Fruit fly (Drosophila melanogaster) whole organism, embryonic: ENCODE results near the gene Nf-YC.
A peak's percentile ranks its signal among the peaks of the same experiment; 100 is the strongest.

Experiments
- Adf1 ChIP-seq: fragments of 200-800 bp; sonication (Bioruptor generic); IDR thresholded peaks from 2 replicates; pipeline ENCODE4 v1.3.6; 2022; ENCODE audit warnings: missing biosample characterization, missing genetic modification characterization
- BtbVII ChIP-seq: fragments of 200-800 bp; sonication (Bioruptor generic); optimal IDR thresholded peaks from 3 replicates; lab custom pipeline; 2017; ENCODE audit warnings: missing biosample characterization, mild to moderate bottlenecking, missing genetic modification characterization
- C15 ChIP-seq: fragments of 200-800 bp; sonication (Bioruptor generic); IDR thresholded peaks from 3 replicates; pipeline ENCODE4 v1.3.6; 2022; ENCODE audit warnings: missing biosample characterization, missing genetic modification characterization
- CG10209 ChIP-seq: fragments of 200-800 bp; sonication (Bioruptor generic); optimal IDR thresholded peaks from 3 replicates; lab custom pipeline; 2017; ENCODE audit warnings: missing biosample characterization, mild to moderate bottlenecking, missing genetic modification characterization, missing genetic modification reagents
- CG10267 ChIP-seq: fragments of 200-800 bp; sonication (Bioruptor generic); optimal IDR thresholded peaks from 2 replicates; lab custom pipeline; 2018; ENCODE audit warnings: missing biosample characterization, mild to moderate bottlenecking, missing genetic modification characterization, moderate library complexity
- CG11504 ChIP-seq: fragments of 200-800 bp; sonication (Bioruptor generic); optimal IDR thresholded peaks from 3 replicates; lab custom pipeline; 2019; ENCODE audit warnings: missing biosample characterization, mild to moderate bottlenecking, missing genetic modification characterization, moderate library complexity
- CG12744 ChIP-seq: fragments of 200-800 bp; sonication (Bioruptor generic); optimal IDR thresholded peaks from 2 replicates; lab custom pipeline; 2016; ENCODE audit warnings: missing biosample characterization, missing genetic modification characterization
- CG13894 ChIP-seq: fragments of 200-800 bp; sonication (Bioruptor generic); optimal IDR thresholded peaks from 3 replicates; lab custom pipeline; 2018; ENCODE audit warnings: missing biosample characterization, mild to moderate bottlenecking, missing genetic modification characterization, moderate library complexity
- CG1602 ChIP-seq: fragments of 200-800 bp; sonication (Bioruptor generic); optimal IDR thresholded peaks from 3 replicates; lab custom pipeline; 2016; ENCODE audit warnings: missing biosample characterization, missing genetic modification characterization
- CG17361 ChIP-seq: fragments of 200-800 bp; sonication (Bioruptor generic); IDR thresholded peaks from 3 replicates; pipeline ENCODE4 v1.3.6; 2022; ENCODE audit warnings: missing biosample characterization, missing genetic modification characterization
- CG17802 ChIP-seq: fragments of 200-800 bp; sonication (Bioruptor generic); optimal IDR thresholded peaks from 2 replicates; lab custom pipeline; 2018; ENCODE audit warnings: missing biosample characterization, mild to moderate bottlenecking, missing genetic modification characterization, moderate library complexity
- CG18011 ChIP-seq: fragments of 200-800 bp; sonication (Bioruptor generic); optimal IDR thresholded peaks from 2 replicates; lab custom pipeline; 2017; ENCODE audit warnings: missing biosample characterization, missing genetic modification characterization, mild to moderate bottlenecking, moderate library complexity, missing genotype
- CG2199 ChIP-seq: fragments of 200-800 bp; sonication (Bioruptor generic); IDR thresholded peaks from 3 replicates; pipeline ENCODE4 v1.3.6; 2022; ENCODE audit warnings: missing biosample characterization, missing genetic modification characterization
- CG33213 ChIP-seq: fragments of 200-800 bp; sonication (Bioruptor generic); optimal IDR thresholded peaks from 3 replicates; lab custom pipeline; 2016; ENCODE audit warnings: missing biosample characterization, missing genetic modification characterization
- CG4328 ChIP-seq: fragments of 200-800 bp; sonication (Bioruptor generic); optimal IDR thresholded peaks from 3 replicates; lab custom pipeline; 2017; ENCODE audit warnings: missing biosample characterization, missing genetic modification reagents, missing genetic modification characterization
- CG5953 ChIP-seq: fragments of 200-800 bp; sonication (Bioruptor generic); IDR thresholded peaks from 2 replicates; pipeline ENCODE4 v1.3.6; 2022; ENCODE audit warnings: missing biosample characterization, missing genetic modification characterization
- CG6854 ChIP-seq: fragments of 200-800 bp; sonication (Bioruptor generic); optimal IDR thresholded peaks from 3 replicates; lab custom pipeline; 2017; ENCODE audit warnings: missing biosample characterization, mild to moderate bottlenecking, missing genetic modification characterization
- CG7372 ChIP-seq: fragments of 200-800 bp; sonication (Bioruptor generic); IDR thresholded peaks from 2 replicates; pipeline ENCODE4 v1.3.6; 2022; ENCODE audit warnings: missing biosample characterization, missing genetic modification characterization
- CG7556 ChIP-seq: fragments of 200-800 bp; sonication (Bioruptor generic); optimal IDR thresholded peaks from 2 replicates; lab custom pipeline; 2017; ENCODE audit warnings: missing biosample characterization, mild to moderate bottlenecking, missing genetic modification characterization
- CG7839 ChIP-seq: fragments of 200-800 bp; sonication (Bioruptor generic); optimal IDR thresholded peaks from 3 replicates; lab custom pipeline; 2018; ENCODE audit warnings: missing biosample characterization, mild to moderate bottlenecking, missing genetic modification characterization, moderate library complexity
- CG8281 ChIP-seq: fragments of 200-800 bp; sonication (Bioruptor generic); optimal IDR thresholded peaks from 2 replicates; lab custom pipeline; 2018; ENCODE audit warnings: missing biosample characterization, mild to moderate bottlenecking, missing genetic modification characterization, moderate library complexity
- CG8388 ChIP-seq: fragments of 200-800 bp; sonication (Bioruptor generic); optimal IDR thresholded peaks from 2 replicates; lab custom pipeline; 2019; ENCODE audit warnings: missing biosample characterization, mild to moderate bottlenecking, missing genetic modification characterization, moderate library complexity
- CG9727 ChIP-seq: fragments of 200-800 bp; sonication (Bioruptor generic); optimal IDR thresholded peaks from 3 replicates; lab custom pipeline; 2017; ENCODE audit warnings: missing biosample characterization, mild to moderate bottlenecking, missing genetic modification characterization
- Dll ChIP-seq: fragments of 200-800 bp; sonication (Bioruptor generic); IDR thresholded peaks from 4 replicates; pipeline ENCODE4 v1.3.6; 2022; ENCODE audit warnings: missing biosample characterization, missing genetic modification characterization; ENCODE audit not compliant: partially characterized antibody
- Doc3 ChIP-seq: fragments of 200-800 bp; sonication (Bioruptor generic); IDR thresholded peaks from 3 replicates; pipeline ENCODE4 v1.3.6; 2022; ENCODE audit warnings: missing biosample characterization, missing genetic modification characterization; ENCODE audit not compliant: partially characterized antibody
- Hr39 ChIP-seq: fragments of >200 bp; optimal IDR thresholded peaks from 2 replicates; lab custom pipeline; 2017
- NFAT ChIP-seq: fragments of 200-800 bp; sonication (Bioruptor generic); IDR thresholded peaks from 2 replicates; pipeline ENCODE4 v1.3.6; 2022; ENCODE audit warnings: missing biosample characterization, missing genetic modification characterization
- Nf-YC ChIP-seq: fragments of 200-800 bp; optimal IDR thresholded peaks from 3 replicates; lab custom pipeline; 2019; ENCODE audit warnings: missing biosample characterization, mild to moderate bottlenecking, missing genetic modification characterization, moderate library complexity
- Opbp ChIP-seq: fragments of 200-800 bp; sonication (Bioruptor generic); IDR thresholded peaks from 3 replicates; pipeline ENCODE4 v1.3.6; 2022; ENCODE audit warnings: missing biosample characterization, missing genetic modification characterization; ENCODE audit not compliant: partially characterized antibody
- Poxn ChIP-seq: fragments of 200-800 bp; sonication (Bioruptor generic); IDR thresholded peaks from 2 replicates; pipeline ENCODE4 v1.3.6; 2022; ENCODE audit warnings: missing biosample characterization, missing genetic modification characterization
- Vsx1 ChIP-seq: fragments of 200-800 bp; sonication (Bioruptor generic); optimal IDR thresholded peaks from 2 replicates; lab custom pipeline; 2017; ENCODE audit warnings: missing biosample characterization, mild to moderate bottlenecking, missing genetic modification characterization, missing genetic modification reagents
- ara ChIP-seq: fragments of 200-800 bp; sonication (Bioruptor generic); IDR thresholded peaks from 2 replicates; pipeline ENCODE4 v1.3.6; 2022; ENCODE audit warnings: missing biosample characterization, missing genetic modification characterization
- cad ChIP-seq: fragments of >200 bp; optimal IDR thresholded peaks from 2 replicates; lab custom pipeline; 2017; ENCODE audit warnings: missing biosample characterization, missing genetic modification characterization
- da ChIP-seq: fragments of 200-800 bp; sonication (Bioruptor generic); optimal IDR thresholded peaks from 2 replicates; lab custom pipeline; 2016; ENCODE audit warnings: missing biosample characterization, missing genetic modification characterization
- gem ChIP-seq: fragments of 200-800 bp; sonication (Bioruptor generic); optimal IDR thresholded peaks from 2 replicates; lab custom pipeline; 2019; ENCODE audit warnings: missing biosample characterization, mild to moderate bottlenecking, missing genetic modification characterization, moderate library complexity
- ham ChIP-seq: fragments of 200-800 bp; sonication (Bioruptor generic); IDR thresholded peaks from 2 replicates; pipeline ENCODE4 v1.3.6; 2022; ENCODE audit warnings: missing biosample characterization, missing genetic modification characterization
- her ChIP-seq: fragments of 200-800 bp; sonication (Bioruptor generic); optimal IDR thresholded peaks from 2 replicates; lab custom pipeline; 2016; ENCODE audit warnings: missing biosample characterization, missing genetic modification characterization
- hkb ChIP-seq, 2 experiments: fragments of 200-800 bp in 1 of 2; fragments of >200 bp in 1 of 2; sonication (Bioruptor generic) in 1 of 2; IDR thresholded peaks in 1 of 2; optimal IDR thresholded peaks in 1 of 2; 2 replicates each; pipeline versions ENCODE4 v1.3.6 to Lab custom; 2017 to 2022; ENCODE audit warnings: missing biosample characterization in 1 of 2, missing genetic modification characterization in 1 of 2
- insv ChIP-seq, 2 experiments: fragments of 200-800 bp; sonication (Bioruptor generic); optimal IDR thresholded peaks; 3 replicates each; lab custom pipeline; 2016 to 2018; ENCODE audit warnings: missing biosample characterization in 2 of 2, missing genetic modification characterization in 2 of 2
- luna ChIP-seq: fragments of 200-800 bp; sonication (Bioruptor generic); optimal IDR thresholded peaks from 2 replicates; lab custom pipeline; 2016; ENCODE audit warnings: missing biosample characterization, missing genetic modification characterization
- odd ChIP-seq: fragments of 200-800 bp; sonication (Bioruptor generic); optimal IDR thresholded peaks from 2 replicates; lab custom pipeline; 2017; ENCODE audit warnings: missing biosample characterization, mild to moderate bottlenecking, missing genetic modification characterization
- prd ChIP-seq, 3 experiments: fragments of >200 bp in 2 of 3; fragments of 200-800 bp in 1 of 3; sonication (Bioruptor generic) in 1 of 3; optimal IDR thresholded peaks in 2 of 3; IDR thresholded peaks in 1 of 3; 2 replicates in 2 of 3; 3 replicates in 1 of 3; pipeline versions ENCODE4 v1.3.6 to Lab custom; 2017 to 2022; ENCODE audit warnings: missing biosample characterization in 1 of 3, missing genetic modification characterization in 1 of 3
- psq ChIP-seq: fragments of 200-800 bp; sonication (Bioruptor generic); optimal IDR thresholded peaks from 2 replicates; lab custom pipeline; 2017; ENCODE audit warnings: missing biosample characterization, missing genetic modification characterization
- ro ChIP-seq: fragments of 200-800 bp; sonication (Bioruptor generic); IDR thresholded peaks from 2 replicates; pipeline ENCODE4 v1.3.6; 2022; ENCODE audit warnings: missing biosample characterization, missing genetic modification characterization
- sens ChIP-seq: fragments of 200-800 bp; sonication (Bioruptor generic); peaks from one replicate; lab custom pipeline; 2016; ENCODE audit warnings: missing biosample characterization, missing genetic modification characterization
- sob ChIP-seq: fragments of 200-800 bp; sonication (Bioruptor generic); IDR thresholded peaks from 2 replicates; pipeline ENCODE4 v1.3.6; 2022; ENCODE audit warnings: missing biosample characterization, missing genetic modification characterization
- ssp ChIP-seq: fragments of 200-800 bp; sonication (Bioruptor generic); IDR thresholded peaks from 2 replicates; pipeline ENCODE4 v1.3.6; 2022; ENCODE audit warnings: missing biosample characterization, missing genetic modification characterization
- wek ChIP-seq: fragments of 200-800 bp; sonication (Bioruptor generic); optimal IDR thresholded peaks from 3 replicates; lab custom pipeline; 2018; ENCODE audit warnings: missing biosample characterization, mild to moderate bottlenecking, missing genetic modification characterization, moderate library complexity
- wor ChIP-seq: fragments of 200-800 bp; sonication (Bioruptor generic); IDR thresholded peaks from 2 replicates; pipeline ENCODE4 v1.3.6; 2022; ENCODE audit warnings: missing biosample characterization, missing genetic modification characterization

Gene Nf-YC

dm6 chrX:6861523-6862077 lies 40.9 kb upstream of the Nf-YC start (continued):
- TF ChIP-seq Opbp (GFP tag; lab: Robert Waterston, UW) (peak; percentile 47; the same call in 1 of the 3 replicates), CG7556 (GFP tag; lab: Kevin White, UChicago) (peak; percentile 17), ro (GFP tag; lab: Robert Waterston, UW) (no peak), ham (GFP tag; lab: Robert Waterston, UW) (no peak), CG12744 (peak; percentile 8), CG8388 (GFP tag; lab: Kevin White, UChicago) (no peak), insv (GFP tag; optimal IDR thresholded peaks at IDR 0.05; lab: Kevin White, UChicago) (no peak), CG13894 (tag; lab: Kevin White, UChicago) (peak; percentile 93), cad (no peak), CG7839 (peak; percentile 69), CG5953 (GFP tag; lab: Robert Waterston, UW) (no peak), Hr39 (lab: Kevin White, UChicago) (no peak), CG18011 (GFP tag; lab: Kevin White, UChicago) (no peak), CG10267 (peak; percentile 10), her (GFP tag; lab: Kevin White, UChicago) (peak; percentile 22), NFAT (GFP tag; lab: Robert Waterston, UW) (peak; percentile 59; the same call in 1 of the 2 replicates), CG6854 (GFP tag; lab: Kevin White, UChicago) (peak; percentile 52), CG10209 (GFP tag; lab: Kevin White, UChicago) (peak; percentile 54), da (GFP tag; lab: Kevin White, UChicago) (no peak), C15 (GFP tag; lab: Robert Waterston, UW) (no peak), CG1602 (GFP tag; lab: Kevin White, UChicago) (no peak), CG17802 (tag; lab: Kevin White, UChicago) (no peak), psq (peak; percentile 79), wor (GFP tag; lab: Robert Waterston, UW) (no peak), Doc3 (no peak), CG11504 (peak; percentile 65), ara (GFP tag; lab: Robert Waterston, UW) (0 out of 2 replicates have a peak, but pooled peaks have one; percentile 7), Adf1 (GFP tag; lab: Robert Waterston, UW) (peak; percentile 89), BtbVII (GFP tag; lab: Kevin White, UChicago) (peak; percentile 18), CG8281 (tag; lab: Kevin White, UChicago) (peak; percentile 12), gem (peak; percentile 72), Nf-YC (tag; lab: Kevin White, UChicago) (peak; percentile 66), luna (GFP tag; lab: Kevin White, UChicago) (no peak), wek (GFP tag; lab: Kevin White, UChicago) (no peak), Dll (GFP tag; lab: Robert Waterston, UW) (0 out of 4 replicates have a peak, but pooled peaks have one; percentile 17), CG7372 (GFP tag; lab: Robert Waterston, UW) (peak; percentile 62), CG2199 (GFP tag; lab: Robert Waterston, UW) (peak; percentile 88), odd (GFP tag; lab: Kevin White, UChicago) (no peak), Vsx1 (no peak), CG4328 (GFP tag; lab: Kevin White, UChicago) (peak; percentile 28), CG17361 (GFP tag; lab: Robert Waterston, UW) (peak; percentile 50; the same call in 1 of the 3 replicates), sob (GFP tag; lab: Robert Waterston, UW) (peak; percentile 66), CG9727 (GFP tag; lab: Kevin White, UChicago) (peak; percentile 18), ssp (GFP tag; lab: Robert Waterston, UW) (0 out of 2 replicates have a peak, but pooled peaks have one; percentile 36), prd (optimal IDR thresholded peaks at IDR 0.05; lab: Kevin White, UChicago) (no peak), prd (GFP tag; IDR thresholded peaks at IDR 0.05; lab: Robert Waterston, UW) (peak; percentile 74), CG33213 (GFP tag; lab: Kevin White, UChicago) (no peak), sens (GFP tag; lab: Kevin White, UChicago) (peak; percentile 84), Poxn (no peak), hkb (optimal IDR thresholded peaks at IDR 0.05; lab: Kevin White, UChicago) (no peak), hkb (GFP tag; IDR thresholded peaks at IDR 0.05; lab: Robert Waterston, UW) (peak; percentile 29; the same call in 1 of the 2 replicates)
